Fruit fly (Drosophila melanogaster): ENCODE data around the gene schlank.

Gene schlank

DNA sequence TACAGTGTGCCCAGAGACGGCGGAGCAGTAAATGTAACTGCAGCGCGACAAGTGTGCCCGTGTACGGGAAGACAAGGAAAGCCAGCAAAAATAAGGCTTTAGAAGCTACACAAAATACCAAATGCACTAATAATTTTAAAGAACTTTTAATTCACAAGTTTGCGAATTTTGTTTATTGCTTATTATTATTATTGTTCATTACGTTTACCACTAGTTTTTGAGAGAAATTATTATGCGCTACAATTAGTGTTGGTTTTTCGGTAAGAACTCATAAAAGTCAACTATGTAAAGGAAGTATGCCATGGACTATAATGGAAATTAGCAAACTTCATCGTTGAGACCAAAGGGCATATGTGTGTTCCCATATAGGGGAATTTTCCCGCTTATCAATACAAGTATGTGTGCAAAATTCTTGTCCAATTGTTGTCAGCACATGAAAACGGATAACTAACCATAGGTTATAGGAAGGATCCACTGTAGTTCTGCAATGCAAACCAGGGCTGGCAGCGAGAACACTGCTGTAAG is at the start of gene schlank:
Gene schlank (minus strand): TSS at position 42 of the 525 bp plus-strand sequence.
- peak; percentile 54 for TF ChIP-seq ey (GFP tag; optimal IDR thresholded peaks at IDR 0.05)
- no peak for TF ChIP-seq Dfd (GFP tag; optimal IDR thresholded peaks at IDR 0.05)
- TF ChIP-seq rgr (GFP tag; optimal IDR thresholded peaks at IDR 0.05): peak; percentile 13
- no peak for TF ChIP-seq CrebA (GFP tag; optimal IDR thresholded peaks at IDR 0.05; ENCODE audit: borderline replicate concordance)
- TF ChIP-seq lola (GFP tag; optimal IDR thresholded peaks at IDR 0.05): no peak
- TF ChIP-seq GATAd (GFP tag; optimal IDR thresholded peaks at IDR 0.05): no peak
- TF ChIP-seq sv (GFP tag; optimal IDR thresholded peaks at IDR 0.05): peak; percentile 43
- TF ChIP-seq CG9705 (GFP tag; optimal IDR thresholded peaks at IDR 0.05): peak; percentile 18
- no peak for TF ChIP-seq Hr83 (GFP tag; optimal IDR thresholded peaks at IDR 0.05; ENCODE audit: poor library complexity, severe bottlenecking)
- no peak for TF ChIP-seq Myc (optimal IDR thresholded peaks at IDR 0.05)
- TF ChIP-seq Dif (GFP tag; optimal IDR thresholded peaks at IDR 0.05; ENCODE audit: partially characterized antibody): no peak
- TF ChIP-seq woc (GFP tag; optimal IDR thresholded peaks at IDR 0.05): peak; percentile 76
- TF ChIP-seq Hnf4 (GFP tag; optimal IDR thresholded peaks at IDR 0.05): peak; percentile 27
- TF ChIP-seq OdsH (GFP tag; optimal IDR thresholded peaks at IDR 0.05): no peak
- peak; percentile 38 for TF ChIP-seq br (GFP tag; optimal IDR thresholded peaks at IDR 0.05)
- TF ChIP-seq Jra (GFP tag; optimal IDR thresholded peaks at IDR 0.05): no peak
- TF ChIP-seq dmrt93B (GFP tag; optimal IDR thresholded peaks at IDR 0.05): no peak
- TF ChIP-seq psq (GFP tag; optimal IDR thresholded peaks at IDR 0.05): no peak
- TF ChIP-seq N (GFP tag; optimal IDR thresholded peaks at IDR 0.05): no peak
- TF ChIP-seq Mio (GFP tag; optimal IDR thresholded peaks at IDR 0.05): no peak
- TF ChIP-seq fru (GFP tag; optimal IDR thresholded peaks at IDR 0.05): peak; percentile 32
- no peak for TF ChIP-seq Rel (GFP tag; optimal IDR thresholded peaks at IDR 0.05)
- no peak for TF ChIP-seq Rel (tag; optimal IDR thresholded peaks at IDR 0.05)
- no peak for TF ChIP-seq Abd-B (GFP tag; optimal IDR thresholded peaks at IDR 0.05)
- no peak for TF ChIP-seq tai (GFP tag; optimal IDR thresholded peaks at IDR 0.05)
- TF ChIP-seq foxo (GFP tag; optimal IDR thresholded peaks at IDR 0.05): peak in 1 of 2 experiments; percentile 60
- no peak for TF ChIP-seq pan (optimal IDR thresholded peaks at IDR 0.05)
- TF ChIP-seq jim (GFP tag; optimal IDR thresholded peaks at IDR 0.05): no peak
- no peak for TF ChIP-seq Hr78 (GFP tag; optimal IDR thresholded peaks at IDR 0.05)
- TF ChIP-seq dsf (GFP tag; optimal IDR thresholded peaks at IDR 0.05; ENCODE audit: borderline replicate concordance): no peak
- peak; percentile 36 for TF ChIP-seq Sp1 (GFP tag; optimal IDR thresholded peaks at IDR 0.05)
- TF ChIP-seq dl (GFP tag; optimal IDR thresholded peaks at IDR 0.05; ENCODE audit: insufficient read depth in 1 of 2, partially characterized antibody in 2 of 2): no peak
- TF ChIP-seq sage (GFP tag; optimal IDR thresholded peaks at IDR 0.05): no peak
- TF ChIP-seq Vsx2 (GFP tag; optimal IDR thresholded peaks at IDR 0.05; ENCODE audit: partially characterized antibody): no peak
- no peak for TF ChIP-seq usp (GFP tag; optimal IDR thresholded peaks at IDR 0.05)
- peak; percentile 35 for TF ChIP-seq h (GFP tag; optimal IDR thresholded peaks at IDR 0.05)
- no peak for TF ChIP-seq CG32264 (GFP tag; optimal IDR thresholded peaks at IDR 0.05)
- TF ChIP-seq HLH106 (tag; optimal IDR thresholded peaks at IDR 0.05): peak; percentile 65
- no peak for TF ChIP-seq brk (GFP tag; optimal IDR thresholded peaks at IDR 0.05)

DNA sequence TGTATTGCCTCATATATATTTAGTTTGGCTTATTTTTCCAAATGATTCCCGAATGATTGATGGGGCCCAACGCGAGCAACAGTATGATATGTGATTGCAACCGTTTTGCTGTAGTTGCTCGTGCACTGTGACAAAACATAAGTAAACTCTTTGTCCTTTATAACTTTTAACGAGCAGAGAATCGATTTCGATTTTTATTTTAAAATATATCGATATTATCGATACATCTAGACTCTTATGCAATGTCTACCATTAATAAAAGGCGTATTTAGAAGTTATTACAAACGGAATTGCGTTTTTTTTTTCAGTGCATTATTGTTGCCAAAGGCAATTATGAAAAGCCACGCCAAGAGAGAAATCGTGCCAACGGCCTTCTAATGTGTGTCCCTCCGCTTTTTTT is 48.6 kb upstream of the schlank start:
- TF ChIP-seq sage (GFP tag; optimal IDR thresholded peaks at IDR 0.05) (no peak), h (GFP tag; optimal IDR thresholded peaks at IDR 0.05) (no peak), brk (GFP tag; optimal IDR thresholded peaks at IDR 0.05) (no peak), pan (optimal IDR thresholded peaks at IDR 0.05) (no peak), lola (GFP tag; optimal IDR thresholded peaks at IDR 0.05) (no peak), Rel (GFP tag; optimal IDR thresholded peaks at IDR 0.05) (no peak), Rel (tag; optimal IDR thresholded peaks at IDR 0.05) (no peak), CrebA (GFP tag; optimal IDR thresholded peaks at IDR 0.05; ENCODE audit: borderline replicate concordance) (no peak), OdsH (GFP tag; optimal IDR thresholded peaks at IDR 0.05) (no peak), HLH106 (tag; optimal IDR thresholded peaks at IDR 0.05) (no peak), br (GFP tag; optimal IDR thresholded peaks at IDR 0.05) (no peak), foxo (GFP tag; optimal IDR thresholded peaks at IDR 0.05) (no peak), CG32264 (GFP tag; optimal IDR thresholded peaks at IDR 0.05) (no peak), CG9705 (GFP tag; optimal IDR thresholded peaks at IDR 0.05) (no peak), jim (GFP tag; optimal IDR thresholded peaks at IDR 0.05) (no peak), Abd-B (GFP tag; optimal IDR thresholded peaks at IDR 0.05) (no peak), Sp1 (GFP tag; optimal IDR thresholded peaks at IDR 0.05) (no peak)
